Worm (Caenorhabditis elegans) whole organism, L3 larva: ENCODE results near the gene pxd-1.

Experiments
- ceh-16 ChIP-seq: sonication (generic microtip); optimal IDR thresholded peaks from 2 replicates; lab custom pipeline; 2017; ENCODE audit warnings: missing biosample characterization, missing genetic modification characterization
- ceh-28 ChIP-seq: fragments of 150-350 bp; optimal IDR thresholded peaks from 2 replicates; lab custom pipeline; 2014; ENCODE audit warnings: missing biosample characterization, missing genetic modification reagents, missing genetic modification characterization
- ceh-82 ChIP-seq: fragments of 150-350 bp; optimal IDR thresholded peaks from 2 replicates; lab custom pipeline; 2014; ENCODE audit warnings: missing biosample characterization, missing genetic modification characterization
- ceh-9 ChIP-seq: sonication (generic microtip); optimal IDR thresholded peaks from 2 replicates; lab custom pipeline; 2018; ENCODE audit warnings: missing biosample characterization, missing genetic modification characterization
- daf-12 ChIP-seq: fragments of 150-350 bp; optimal IDR thresholded peaks from 2 replicates; lab custom pipeline; 2014; ENCODE audit warnings: missing biosample characterization, missing genetic modification reagents, missing genetic modification characterization
- elt-1 ChIP-seq: fragments of 150-350 bp; optimal IDR thresholded peaks from 2 replicates; lab custom pipeline; 2014; ENCODE audit warnings: missing biosample characterization, missing genetic modification characterization
- elt-2 ChIP-seq: sonication (generic microtip); optimal IDR thresholded peaks from 2 replicates; lab custom pipeline; 2016; ENCODE audit warnings: missing genetic modification reagents, mild to moderate bottlenecking, missing genetic modification characterization, missing compliant biosample characterization
- elt-3 ChIP-seq, 3 experiments: fragments of 150-350 bp in 1 of 3; sonication (generic microtip) in 2 of 3; optimal IDR thresholded peaks; 2 replicates in 2 of 3; 4 replicates in 1 of 3; lab custom pipeline; 2014 to 2017; ENCODE audit warnings: missing biosample characterization in 3 of 3, missing genetic modification characterization in 3 of 3
- fos-1 ChIP-seq: fragments of 150-350 bp; optimal IDR thresholded peaks from 2 replicates; lab custom pipeline; 2014; ENCODE audit warnings: missing biosample characterization, missing genetic modification characterization
- jun-1 ChIP-seq: fragments of 150-350 bp; optimal IDR thresholded peaks from 2 replicates; lab custom pipeline; 2014; ENCODE audit warnings: missing biosample characterization, missing genetic modification reagents, missing genetic modification characterization
- lin-15B ChIP-seq: fragments of 150-350 bp; optimal IDR thresholded peaks from 2 replicates; lab custom pipeline; 2014; ENCODE audit warnings: missing biosample characterization, missing genetic modification characterization
- lin-39 ChIP-seq: fragments of 150-350 bp; optimal IDR thresholded peaks from 2 replicates; lab custom pipeline; 2018; ENCODE audit warnings: missing biosample characterization, missing genetic modification reagents, missing genetic modification characterization
- mdl-1 ChIP-seq: fragments of 150-350 bp; optimal IDR thresholded peaks from 2 replicates; lab custom pipeline; 2014; ENCODE audit warnings: missing biosample characterization, missing genetic modification characterization
- mml-1 ChIP-seq: fragments of 150-350 bp; sonication (generic microtip); optimal IDR thresholded peaks from 3 replicates; lab custom pipeline; 2014; ENCODE audit warnings: missing biosample characterization, missing genetic modification characterization
- nfya-1 ChIP-seq: sonication (generic microtip); optimal IDR thresholded peaks from 2 replicates; lab custom pipeline; 2017; ENCODE audit warnings: missing genetic modification characterization, mild to moderate bottlenecking, missing compliant biosample characterization, antibody characterized with exemption, moderate library complexity; ENCODE audit not compliant: insufficient read depth
- nhr-23 ChIP-seq: fragments of 150-350 bp; optimal IDR thresholded peaks from 2 replicates; lab custom pipeline; 2014; ENCODE audit warnings: missing biosample characterization, missing genetic modification reagents, missing genetic modification characterization
- nhr-237 ChIP-seq: fragments of 150-350 bp; optimal IDR thresholded peaks from 2 replicates; lab custom pipeline; 2014; ENCODE audit warnings: missing biosample characterization, missing genetic modification characterization
- pha-4 ChIP-seq: fragments of 150-350 bp; optimal IDR thresholded peaks from 2 replicates; lab custom pipeline; 2014; ENCODE audit warnings: missing biosample characterization, missing genetic modification reagents, missing genetic modification characterization
- pqm-1 ChIP-seq: fragments of 150-350 bp; optimal IDR thresholded peaks from 2 replicates; lab custom pipeline; 2017; ENCODE audit warnings: missing biosample characterization, missing genetic modification characterization, inconsistent platforms
- sea-2 ChIP-seq: fragments of 150-350 bp; sonication (generic microtip); optimal IDR thresholded peaks from 4 replicates; lab custom pipeline; 2014; ENCODE audit warnings: missing biosample characterization, missing genetic modification reagents, missing genetic modification characterization
- unc-39 ChIP-seq: sonication (generic microtip); optimal IDR thresholded peaks from 4 replicates; lab custom pipeline; 2017; ENCODE audit warnings: missing biosample characterization, missing genetic modification characterization
- unc-62 ChIP-seq: fragments of 150-350 bp; sonication (generic microtip); optimal IDR thresholded peaks from 4 replicates; lab custom pipeline; 2014; ENCODE audit warnings: missing biosample characterization, missing genetic modification reagents, missing genetic modification characterization
- zag-1 ChIP-seq: fragments of 150-350 bp; optimal IDR thresholded peaks from 2 replicates; lab custom pipeline; 2014; ENCODE audit warnings: missing biosample characterization, missing genetic modification characterization

The pxd-1 gene

DNA sequence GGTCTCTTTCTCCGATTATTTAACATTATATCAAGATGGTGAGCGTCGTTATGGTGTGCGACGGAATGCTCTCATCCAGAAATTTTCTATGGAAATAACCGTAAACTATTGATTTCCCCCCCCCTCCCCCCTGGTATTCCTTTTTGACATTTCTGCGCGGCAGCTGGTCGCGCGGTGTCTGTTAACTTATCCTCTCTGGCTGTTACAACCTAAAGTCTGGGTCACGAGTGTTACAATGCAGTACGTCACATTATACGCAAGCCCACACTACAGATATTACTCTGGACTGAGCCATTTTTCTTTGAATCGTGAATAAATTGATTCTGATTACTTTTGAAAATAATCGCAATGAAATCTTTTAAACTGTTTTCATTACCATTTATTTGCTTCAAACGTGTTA, 43.2 kb downstream of the pxd-1 start:
- TF ChIP-seq fos-1 (no peak), pqm-1 (no peak), lin-39 (tag; lab: Kevin White, UChicago) (no peak), zag-1 (tag; lab: Kevin White, UChicago) (no peak), ceh-82 (tag; lab: Kevin White, UChicago) (no peak), sea-2 (GFP tag; lab: Kevin White, UChicago) (no peak)

- TF ChIP-seq ceh-28 (tag; lab: Kevin White, UChicago) (no peak), unc-39 (tag; lab: Kevin White, UChicago) (no peak), lin-15B (tag; lab: Kevin White, UChicago) (peak; percentile 50), pha-4 (tag; lab: Kevin White, UChicago) (peak; percentile 65), nfya-1 (tag; lab: Kevin White, UChicago) (peak; percentile 36)
- TF ChIP-seq, all 47 proteins: peak for 3
Measured at ce11 chrIII:4057894-4058293, 52.0 kb downstream of the pxd-1 start, which contains the start of gene rcq-5. Gene rcq-5 (minus strand): TSS chrIII:4057976.

ce11 chrIII:4058643-4059042, 52.7 kb downstream of the pxd-1 start, which contains the start of gene his-69:
Gene his-69 (minus strand): TSS chrIII:4058743.
- no peak for TF ChIP-seq jun-1 (tag; lab: Kevin White, UChicago)
- TF ChIP-seq unc-62 (GFP tag; lab: Kevin White, UChicago), result no peak
- no peak for TF ChIP-seq ceh-82 (tag; lab: Kevin White, UChicago)
- no peak for TF ChIP-seq elt-1 (tag; lab: Kevin White, UChicago)
- no peak for TF ChIP-seq ceh-16 (tag; lab: Kevin White, UChicago)
- TF ChIP-seq elt-2 (tag; lab: Kevin White, UChicago), result no peak
- TF ChIP-seq mdl-1 (tag; lab: Kevin White, UChicago), result no peak
- TF ChIP-seq ceh-9 (tag; lab: Kevin White, UChicago), result no peak
- no peak for TF ChIP-seq nhr-23 (tag; lab: Kevin White, UChicago)
- no peak for TF ChIP-seq lin-15B (tag; lab: Kevin White, UChicago)
- TF ChIP-seq nhr-237, result no peak
- TF ChIP-seq daf-12 (tag; lab: Kevin White, UChicago), result no peak
- no peak for TF ChIP-seq mml-1 (tag; lab: Kevin White, UChicago)
- no peak for TF ChIP-seq elt-3 (tag; optimal IDR thresholded peaks at IDR 0.05; lab: Kevin White, UChicago)
